Worm (Caenorhabditis elegans) whole organism, mixed stage, embryonic: ENCODE results near the gene vit-1.

Experiments used
- ceh-39 ChIP-seq: fragments of 150-350 bp; optimal IDR thresholded peaks from 2 replicates; lab custom pipeline; 2014; ENCODE audit warnings: missing biosample characterization, missing genetic modification characterization
- ces-1 ChIP-seq: fragments of 150-350 bp; optimal IDR thresholded peaks from 2 replicates; lab custom pipeline; 2014; ENCODE audit warnings: missing biosample characterization, missing genetic modification reagents, missing genetic modification characterization
- snpc-4 ChIP-seq: fragments of 150-350 bp; optimal IDR thresholded peaks from 2 replicates; lab custom pipeline; 2014; ENCODE audit warnings: missing biosample characterization, missing genetic modification characterization

- TF ChIP-seq ceh-39 (tag; lab: Kevin White, UChicago) (no peak), snpc-4 (tag; lab: Kevin White, UChicago) (no peak), ces-1 (GFP tag; lab: Kevin White, UChicago) (no peak)
Measured at ce11 chrX:7781827-7782226, 54.1 kb downstream of the vit-1 start.
